Fruit fly (Drosophila melanogaster) whole organism, embryonic: Measurements from ENCODE around the gene CG17801.
A peak's percentile ranks its signal among the peaks of the same experiment; 100 is the strongest.

Experiments
- CG11085 ChIP-seq: fragments of 200-800 bp; sonication (Bioruptor generic); IDR thresholded peaks from 2 replicates; pipeline ENCODE4 v1.3.6; 2022; ENCODE audit warnings: missing biosample characterization, missing genetic modification characterization
- CG11504 ChIP-seq: fragments of 200-800 bp; sonication (Bioruptor generic); optimal IDR thresholded peaks from 3 replicates; lab custom pipeline; 2019; ENCODE audit warnings: missing biosample characterization, mild to moderate bottlenecking, missing genetic modification characterization, moderate library complexity
- CG13296 ChIP-seq: fragments of 200-800 bp; sonication (Bioruptor generic); optimal IDR thresholded peaks from 3 replicates; lab custom pipeline; 2018; ENCODE audit warnings: missing biosample characterization, mild to moderate bottlenecking, missing genetic modification characterization
- CG13894 ChIP-seq: fragments of 200-800 bp; sonication (Bioruptor generic); optimal IDR thresholded peaks from 3 replicates; lab custom pipeline; 2018; ENCODE audit warnings: missing biosample characterization, mild to moderate bottlenecking, missing genetic modification characterization, moderate library complexity
- CG17829 ChIP-seq: fragments of 200-800 bp; optimal IDR thresholded peaks from 2 replicates; lab custom pipeline; 2019; ENCODE audit warnings: missing biosample characterization, mild to moderate bottlenecking, missing genetic modification characterization, moderate library complexity
- CG1832 ChIP-seq: fragments of 200-800 bp; sonication (Bioruptor generic); optimal IDR thresholded peaks from 2 replicates; lab custom pipeline; 2017; ENCODE audit warnings: missing biosample characterization, mild to moderate bottlenecking, missing genetic modification characterization, inconsistent platforms
- CG2875 ChIP-seq: fragments of 200-800 bp; sonication (Bioruptor generic); optimal IDR thresholded peaks from 2 replicates; lab custom pipeline; 2017; ENCODE audit warnings: missing biosample characterization, mild to moderate bottlenecking, missing genetic modification characterization, missing genetic modification reagents
- CG3281 ChIP-seq: fragments of 200-800 bp; sonication (Bioruptor generic); optimal IDR thresholded peaks from 3 replicates; lab custom pipeline; 2017; ENCODE audit warnings: missing biosample characterization, mild to moderate bottlenecking, missing genetic modification characterization
- CG6272 ChIP-seq: fragments of 200-800 bp; sonication (Bioruptor generic); IDR thresholded peaks from 2 replicates; pipeline ENCODE4 v1.3.6; 2022; ENCODE audit warnings: missing biosample characterization, missing genetic modification characterization
- CG6765 ChIP-seq: fragments of 200-800 bp; sonication (Bioruptor generic); optimal IDR thresholded peaks from 3 replicates; lab custom pipeline; 2017; ENCODE audit warnings: missing biosample characterization, mild to moderate bottlenecking, missing genetic modification characterization
- CG9437 ChIP-seq: fragments of 200-800 bp; sonication (Bioruptor generic); optimal IDR thresholded peaks from 2 replicates; lab custom pipeline; 2018; ENCODE audit warnings: missing biosample characterization, mild to moderate bottlenecking, missing genetic modification characterization
- CG9932 ChIP-seq: fragments of 200-800 bp; sonication (Bioruptor generic); IDR thresholded peaks from 2 replicates; pipeline ENCODE4 v1.3.6; 2022; ENCODE audit warnings: missing biosample characterization, missing genetic modification characterization
- Deaf1 ChIP-seq: fragments of 200-800 bp; optimal IDR thresholded peaks from 3 replicates; lab custom pipeline; 2019; ENCODE audit warnings: missing biosample characterization, mild to moderate bottlenecking, missing genetic modification characterization, moderate library complexity
- Dek ChIP-seq: fragments of 200-800 bp; sonication (Bioruptor generic); optimal IDR thresholded peaks from 3 replicates; lab custom pipeline; 2019; ENCODE audit warnings: missing biosample characterization, mild to moderate bottlenecking, missing genetic modification characterization, moderate library complexity
- Dip2 ChIP-seq: fragments of 200-800 bp; sonication (Bioruptor generic); IDR thresholded peaks from 2 replicates; pipeline ENCODE4 v1.3.6; 2022; ENCODE audit warnings: missing biosample characterization, missing genetic modification characterization
- Ets97D ChIP-seq: fragments of 200-800 bp; sonication (Bioruptor generic); optimal IDR thresholded peaks from 3 replicates; lab custom pipeline; 2016; ENCODE audit warnings: missing biosample characterization, missing genetic modification characterization
- Fer1 ChIP-seq: fragments of 200-800 bp; sonication (Bioruptor generic); optimal IDR thresholded peaks from 2 replicates; lab custom pipeline; 2017; ENCODE audit warnings: missing biosample characterization, mild to moderate bottlenecking, missing genetic modification characterization
- Gsc ChIP-seq: fragments of 200-800 bp; sonication (Bioruptor generic); IDR thresholded peaks from 2 replicates; pipeline ENCODE4 v1.3.6; 2022; ENCODE audit warnings: missing biosample characterization, missing genetic modification characterization
- Gug ChIP-seq: fragments of 200-800 bp; sonication (Bioruptor generic); IDR thresholded peaks from 4 replicates; pipeline ENCODE4 v1.3.6; 2022; ENCODE audit warnings: missing biosample characterization, missing genetic modification characterization
- HmgD ChIP-seq: fragments of 200-800 bp; sonication (Bioruptor generic); optimal IDR thresholded peaks from 3 replicates; lab custom pipeline; 2016; ENCODE audit warnings: missing biosample characterization, missing genetic modification characterization
- Hr39 ChIP-seq: fragments of >200 bp; optimal IDR thresholded peaks from 2 replicates; lab custom pipeline; 2017
- Jarid2 ChIP-seq: fragments of 200-800 bp; sonication (Bioruptor generic); optimal IDR thresholded peaks from 3 replicates; lab custom pipeline; 2017; ENCODE audit warnings: mild to moderate bottlenecking, missing biosample characterization, missing genetic modification reagents, missing genetic modification characterization
- Lhr ChIP-seq: fragments of 200-800 bp; sonication (Bioruptor generic); optimal IDR thresholded peaks from 3 replicates; lab custom pipeline; 2017; ENCODE audit warnings: mild to moderate bottlenecking, missing biosample characterization, missing genetic modification reagents, missing genetic modification characterization
- Med ChIP-seq: fragments of 200-800 bp; sonication (Bioruptor generic); peaks from one replicate; lab custom pipeline; 2016; ENCODE audit warnings: missing biosample characterization, missing genetic modification characterization, mild to moderate bottlenecking, inconsistent platforms, moderate library complexity
- Meics ChIP-seq: fragments of 200-800 bp; sonication (Bioruptor generic); optimal IDR thresholded peaks from 2 replicates; lab custom pipeline; 2017; ENCODE audit warnings: missing biosample characterization, mild to moderate bottlenecking, missing genetic modification characterization
- NK7.1 ChIP-seq: fragments of 200-800 bp; sonication (Bioruptor generic); optimal IDR thresholded peaks from 3 replicates; lab custom pipeline; 2016; ENCODE audit warnings: missing biosample characterization, missing genetic modification characterization
- Oli ChIP-seq: fragments of 200-800 bp; sonication (Bioruptor generic); optimal IDR thresholded peaks from 2 replicates; lab custom pipeline; 2018; ENCODE audit warnings: missing biosample characterization, mild to moderate bottlenecking, missing genetic modification characterization, moderate library complexity
- Taf1 ChIP-seq: fragments of 200-800 bp; sonication (Bioruptor generic); IDR thresholded peaks from 2 replicates; pipeline ENCODE4 v1.3.6; 2022; ENCODE audit warnings: missing biosample characterization, missing genetic modification characterization
- YL-1 ChIP-seq: fragments of 200-800 bp; sonication (Bioruptor generic); optimal IDR thresholded peaks from 3 replicates; lab custom pipeline; 2017; ENCODE audit warnings: missing biosample characterization, mild to moderate bottlenecking, missing genetic modification characterization
- abd-A ChIP-seq: fragments of 200-800 bp; sonication (Bioruptor generic); optimal IDR thresholded peaks from 3 replicates; lab custom pipeline; 2019; ENCODE audit warnings: missing biosample characterization, mild to moderate bottlenecking, missing genetic modification characterization, moderate library complexity
- ap ChIP-seq: fragments of 200-800 bp; sonication (Bioruptor generic); IDR thresholded peaks from 2 replicates; pipeline ENCODE4 v1.3.6; 2022; ENCODE audit warnings: missing biosample characterization, missing genetic modification characterization
- btn ChIP-seq: fragments of 200-800 bp; sonication (Bioruptor generic); optimal IDR thresholded peaks from 2 replicates; lab custom pipeline; 2016; ENCODE audit warnings: missing biosample characterization, missing genetic modification characterization
- crp ChIP-seq, 2 experiments: fragments of 200-800 bp; sonication (Bioruptor generic); optimal IDR thresholded peaks; 2 replicates in 1 of 2; 3 replicates in 1 of 2; lab custom pipeline; 2017; ENCODE audit warnings: missing biosample characterization in 2 of 2, missing genetic modification characterization in 2 of 2, mild to moderate bottlenecking in 1 of 2, moderate library complexity in 1 of 2
- dimm ChIP-seq: fragments of 200-800 bp; sonication (Bioruptor generic); IDR thresholded peaks from 2 replicates; pipeline ENCODE4 v1.3.6; 2022; ENCODE audit warnings: missing biosample characterization, missing genetic modification characterization
- esg ChIP-seq: fragments of 200-800 bp; sonication (Bioruptor generic); conservative IDR thresholded peaks from 2 replicates; pipeline ENCODE4 v1.3.6; 2022; ENCODE audit warnings: missing biosample characterization, missing genetic modification characterization
- grau ChIP-seq: fragments of 200-800 bp; optimal IDR thresholded peaks from 3 replicates; lab custom pipeline; 2019; ENCODE audit warnings: missing biosample characterization, mild to moderate bottlenecking, missing genetic modification characterization, moderate library complexity
- hkb ChIP-seq, 2 experiments: fragments of 200-800 bp in 1 of 2; fragments of >200 bp in 1 of 2; sonication (Bioruptor generic) in 1 of 2; IDR thresholded peaks in 1 of 2; optimal IDR thresholded peaks in 1 of 2; 2 replicates each; pipeline versions ENCODE4 v1.3.6 to Lab custom; 2017 to 2022; ENCODE audit warnings: missing biosample characterization in 1 of 2, missing genetic modification characterization in 1 of 2
- peb ChIP-seq: fragments of 200-800 bp; sonication (Bioruptor generic); IDR thresholded peaks from 2 replicates; pipeline ENCODE4 v1.3.6; 2022; ENCODE audit warnings: missing biosample characterization, missing genetic modification characterization
- slou ChIP-seq: fragments of 200-800 bp; sonication (Bioruptor generic); optimal IDR thresholded peaks from 3 replicates; lab custom pipeline; 2016; ENCODE audit warnings: missing biosample characterization, missing genetic modification characterization
- sr ChIP-seq: fragments of 200-800 bp; sonication (Bioruptor generic); IDR thresholded peaks from 3 replicates; pipeline ENCODE4 v1.3.6; 2022; ENCODE audit warnings: missing biosample characterization, missing genetic modification characterization
- stwl ChIP-seq: fragments of 200-800 bp; sonication (Bioruptor generic); optimal IDR thresholded peaks from 3 replicates; lab custom pipeline; 2018; ENCODE audit warnings: missing biosample characterization, mild to moderate bottlenecking, missing genetic modification characterization, moderate library complexity
- twi ChIP-seq: fragments of 200-800 bp; optimal IDR thresholded peaks from 2 replicates; lab custom pipeline; 2019; ENCODE audit warnings: missing biosample characterization, mild to moderate bottlenecking, missing genetic modification characterization, moderate library complexity
- tx ChIP-seq: fragments of 200-800 bp; sonication (Bioruptor generic); optimal IDR thresholded peaks from 2 replicates; lab custom pipeline; 2016; ENCODE audit warnings: missing biosample characterization, missing genetic modification characterization

CG17801 gene

DNA sequence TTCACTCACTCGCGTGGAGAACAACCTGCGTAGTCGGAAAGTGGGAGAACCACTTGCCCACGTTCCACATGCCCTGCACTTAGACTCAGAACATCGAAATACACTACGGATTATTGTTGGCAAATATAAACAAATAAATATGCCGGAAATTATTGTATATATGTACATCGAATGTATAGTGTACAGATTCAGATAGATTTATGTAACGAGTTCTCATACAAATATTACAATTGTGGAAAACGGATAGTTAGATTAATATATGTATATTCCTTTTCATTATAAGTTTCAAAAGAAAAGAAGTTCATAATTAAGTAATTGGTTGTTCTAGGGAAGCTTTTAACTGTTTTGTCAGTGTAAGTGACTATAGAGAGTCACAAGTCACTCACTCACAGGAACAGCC lies 32.3 kb downstream of the CG17801 start:
- TF ChIP-seq NK7.1 (GFP tag; lab: Kevin White, UChicago) (no peak), Ets97D (GFP tag; lab: Kevin White, UChicago) (no peak), Deaf1 (tag; lab: Kevin White, UChicago) (no peak), Gug (GFP tag; lab: Robert Waterston, UW) (no peak), grau (tag; lab: Kevin White, UChicago) (no peak), CG6272 (GFP tag; lab: Robert Waterston, UW) (no peak), ap (GFP tag; lab: Robert Waterston, UW) (no peak), CG11504 (tag; lab: Kevin White, UChicago) (no peak), hkb (optimal IDR thresholded peaks at IDR 0.05; lab: Kevin White, UChicago) (no peak), hkb (GFP tag; IDR thresholded peaks at IDR 0.05; lab: Robert Waterston, UW) (no peak), CG9932 (GFP tag; lab: Robert Waterston, UW) (no peak), twi (tag; lab: Kevin White, UChicago) (no peak), CG6765 (no peak), Dek (tag; lab: Kevin White, UChicago) (no peak)

DNA sequence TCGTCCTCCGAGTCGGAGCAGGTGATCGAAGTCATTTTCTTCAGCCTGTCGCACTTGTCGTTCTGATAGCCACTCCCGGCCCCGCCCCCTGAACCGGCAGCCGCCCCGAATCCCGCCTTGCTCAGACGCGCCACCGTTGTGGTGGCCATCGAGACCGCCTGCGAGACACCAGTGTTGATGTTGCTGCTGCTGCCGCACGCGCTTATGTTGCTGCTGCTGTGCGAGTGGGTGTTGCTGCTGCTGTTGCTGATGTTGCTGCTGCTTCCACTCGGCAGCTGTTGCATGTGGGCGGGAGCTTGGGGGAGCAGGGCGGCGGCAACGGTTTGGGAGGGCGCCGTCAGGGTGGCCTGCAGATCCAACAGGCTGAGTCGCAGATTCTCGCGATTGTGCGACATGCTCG lies 33.0 kb downstream of the CG17801 start:
- no peak for TF ChIP-seq CG3281 (GFP tag; lab: Kevin White, UChicago)
- TF ChIP-seq abd-A (tag; lab: Kevin White, UChicago), result no peak
- no peak for TF ChIP-seq Dip2
- TF ChIP-seq sr (GFP tag; lab: Robert Waterston, UW), result 0 out of 3 replicates have a peak, but pooled peaks have one; percentile 11
- peak; percentile 64 for TF ChIP-seq Hr39 (lab: Kevin White, UChicago)
- TF ChIP-seq CG1832 (GFP tag; lab: Kevin White, UChicago), result no peak
- no peak for TF ChIP-seq HmgD

DNA sequence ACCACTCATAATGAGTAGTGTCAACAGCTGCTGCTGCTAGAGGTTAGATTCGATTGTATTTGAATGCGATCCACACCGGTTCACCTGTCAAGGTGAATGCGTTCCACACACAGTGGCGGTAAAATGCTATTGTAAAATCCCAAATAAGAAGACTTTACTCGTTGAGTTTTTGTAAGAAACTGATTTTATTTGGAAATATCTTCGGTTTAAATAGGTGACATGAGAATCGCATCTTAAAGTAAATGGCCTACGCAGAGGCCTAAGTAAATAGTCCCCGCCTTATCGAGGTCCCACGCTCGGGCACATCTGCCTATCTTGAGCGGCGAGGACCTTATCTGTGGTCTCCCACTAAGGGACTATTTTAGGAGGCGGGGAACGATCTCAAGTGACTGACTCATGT lies 43.8 kb downstream of the CG17801 start, which contains the start of gene TyrR:
TSS of gene TyrR (minus strand) at position 101 of the 400 bp plus-strand sequence.
- TF ChIP-seq Med (GFP tag; lab: Kevin White, UChicago), result peak; percentile 24

dm6 chr3R:17762261-17762660 lies 44.6 kb downstream of the CG17801 start:
- TF ChIP-seq Lhr (GFP tag; lab: Kevin White, UChicago) (no peak), YL-1 (GFP tag; lab: Kevin White, UChicago) (no peak), Jarid2 (GFP tag; lab: Kevin White, UChicago) (peak; percentile 33), peb (no peak), Meics (GFP tag; lab: Kevin White, UChicago) (no peak), Med (GFP tag; lab: Kevin White, UChicago) (peak; percentile 65), Deaf1 (tag; lab: Kevin White, UChicago) (peak; percentile 86)
- TF ChIP-seq, all 482 proteins: peak for 3

DNA sequence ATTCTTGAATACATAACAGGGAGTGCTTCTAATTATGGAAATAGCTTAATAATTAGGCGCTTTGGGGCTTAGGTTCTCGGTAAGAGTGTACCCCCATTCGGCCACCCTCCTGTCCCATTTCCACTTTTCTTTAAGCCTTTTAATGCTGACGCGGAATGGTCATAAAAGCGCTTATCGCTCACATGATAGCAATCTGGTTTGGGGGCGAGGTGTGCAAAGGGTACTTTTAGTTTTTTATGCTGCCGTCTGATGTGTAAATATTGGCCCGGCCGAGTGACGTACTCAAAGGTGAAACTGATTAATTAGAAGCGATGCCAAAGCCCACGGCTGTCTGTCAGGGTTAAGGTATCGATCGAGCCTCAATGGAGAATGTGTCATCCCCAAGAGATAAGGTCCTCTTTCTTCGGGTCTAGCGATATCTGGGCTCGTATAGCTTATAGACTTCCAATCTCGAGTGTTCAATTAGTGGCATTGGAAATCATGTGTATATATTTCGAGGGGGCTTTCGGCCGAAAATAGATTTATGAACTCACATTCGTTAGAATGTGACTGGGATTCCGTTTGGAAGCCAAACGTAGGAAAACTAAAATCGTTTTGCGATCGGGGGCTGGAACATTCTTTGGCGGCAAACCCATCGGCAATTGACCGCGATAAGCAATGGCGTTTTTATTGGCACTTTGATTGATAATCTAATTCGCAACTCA lies 47.0 kb downstream of the CG17801 start:
- TF ChIP-seq CG9932 (GFP tag; lab: Robert Waterston, UW) (no peak), YL-1 (GFP tag; lab: Kevin White, UChicago) (no peak), CG13296 (GFP tag; lab: Kevin White, UChicago) (peak; percentile 14), Gsc (no peak), dimm (no peak), CG11085 (GFP tag; lab: Robert Waterston, UW) (no peak), slou (GFP tag; lab: Kevin White, UChicago) (no peak), Oli (tag; lab: Kevin White, UChicago) (no peak), CG2875 (GFP tag; lab: Kevin White, UChicago) (no peak), btn (GFP tag; lab: Kevin White, UChicago) (no peak), Taf1 (GFP tag; lab: Robert Waterston, UW) (no peak), CG9437 (no peak), stwl (tag; lab: Kevin White, UChicago) (no peak), CG13894 (tag; lab: Kevin White, UChicago) (no peak), Fer1 (peak; percentile 39), tx (GFP tag; lab: Kevin White, UChicago) (no peak), CG17829 (tag; lab: Kevin White, UChicago) (no peak), crp (GFP tag; optimal IDR thresholded peaks at IDR 0.05; lab: Kevin White, UChicago) (no peak), esg (GFP tag; lab: Robert Waterston, UW) (no peak)
